Fruit fly (Drosophila melanogaster): ENCODE results near the gene Lectin-galC1.

Gene Lectin-galC1

DNA sequence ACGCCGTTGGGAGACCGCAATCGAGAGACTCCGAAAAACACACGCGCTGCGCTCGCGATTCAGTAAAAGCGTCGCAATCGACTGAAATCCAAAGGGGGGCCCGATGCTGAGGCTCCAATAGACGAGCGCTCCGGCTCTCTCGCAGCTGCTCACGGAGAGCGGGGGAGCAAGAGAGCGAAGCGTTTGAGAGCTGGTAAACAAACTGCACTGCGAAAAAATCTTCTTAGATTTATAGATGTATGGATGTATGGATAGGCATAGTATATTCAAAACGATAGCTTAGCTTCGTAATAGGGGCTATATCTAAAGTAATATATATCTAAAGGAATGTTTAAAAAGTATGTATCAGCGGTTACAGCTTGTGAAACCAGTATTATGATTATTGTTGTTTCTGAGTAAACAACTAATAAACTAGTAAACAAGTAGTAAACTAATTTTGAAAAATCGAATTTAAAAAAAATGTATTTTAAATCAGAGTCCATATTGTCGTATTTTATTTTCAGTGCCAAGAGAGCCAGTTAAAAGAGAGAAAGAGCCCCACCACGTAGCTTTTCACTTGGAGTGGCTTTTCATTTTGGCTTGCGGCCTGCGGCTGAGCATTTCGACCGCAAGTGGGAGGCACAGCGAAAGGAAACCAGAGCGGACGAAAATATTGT is 6.3 kb downstream of the Lectin-galC1 start, which contains the start of the genes Alp12 and CG13085 (continued):
- TF ChIP-seq CG8632 (GFP tag; optimal IDR thresholded peaks at IDR 0.05) (peak; percentile 94), dac (GFP tag; optimal IDR thresholded peaks at IDR 0.05) (peak; percentile 94), Sox102F (GFP tag; optimal IDR thresholded peaks at IDR 0.05) (peak; percentile 92), CG15336 (GFP tag; IDR thresholded peaks at IDR 0.05) (peak; percentile 99), net (GFP tag; optimal IDR thresholded peaks at IDR 0.05) (peak; percentile 97), CG11762 (GFP tag; optimal IDR thresholded peaks at IDR 0.05; ENCODE audit: insufficient read depth) (peak; percentile 92), acj6 (GFP tag; optimal IDR thresholded peaks at IDR 0.05) (peak; percentile 96), CG6163 (GFP tag; IDR thresholded peaks at IDR 0.05) (peak; percentile 95), CG11902 (GFP tag; optimal IDR thresholded peaks at IDR 0.05) (peak; percentile 84), OdsH (GFP tag; optimal IDR thresholded peaks at IDR 0.05) (peak; percentile 97), pdm3 (GFP tag; optimal IDR thresholded peaks at IDR 0.05) (peak; percentile 96), Met (GFP tag; optimal IDR thresholded peaks at IDR 0.05) (peak; percentile 94), CG11294 (GFP tag; IDR thresholded peaks at IDR 0.05) (peak; percentile 97), CG1621 (tag; optimal IDR thresholded peaks at IDR 0.05) (peak; percentile 89), salr (GFP tag; optimal IDR thresholded peaks at IDR 0.05) (peak; percentile 76 to 99), Eip75B (GFP tag; optimal IDR thresholded peaks at IDR 0.05) (peak; percentile 96), CG6276 (GFP tag; optimal IDR thresholded peaks at IDR 0.05) (peak; percentile 99), CG3032 (tag; optimal IDR thresholded peaks at IDR 0.05) (peak; percentile 93), CG34406 (GFP tag; optimal IDR thresholded peaks at IDR 0.05) (peak; percentile 95), CG10669 (GFP tag; optimal IDR thresholded peaks at IDR 0.05) (peak; percentile 92), svp (GFP tag) (peak; percentile 95), CG31627 (GFP tag; optimal IDR thresholded peaks at IDR 0.05) (peak; percentile 93), CG32006 (GFP tag; optimal IDR thresholded peaks at IDR 0.05) (peak; percentile 99)

DNA sequence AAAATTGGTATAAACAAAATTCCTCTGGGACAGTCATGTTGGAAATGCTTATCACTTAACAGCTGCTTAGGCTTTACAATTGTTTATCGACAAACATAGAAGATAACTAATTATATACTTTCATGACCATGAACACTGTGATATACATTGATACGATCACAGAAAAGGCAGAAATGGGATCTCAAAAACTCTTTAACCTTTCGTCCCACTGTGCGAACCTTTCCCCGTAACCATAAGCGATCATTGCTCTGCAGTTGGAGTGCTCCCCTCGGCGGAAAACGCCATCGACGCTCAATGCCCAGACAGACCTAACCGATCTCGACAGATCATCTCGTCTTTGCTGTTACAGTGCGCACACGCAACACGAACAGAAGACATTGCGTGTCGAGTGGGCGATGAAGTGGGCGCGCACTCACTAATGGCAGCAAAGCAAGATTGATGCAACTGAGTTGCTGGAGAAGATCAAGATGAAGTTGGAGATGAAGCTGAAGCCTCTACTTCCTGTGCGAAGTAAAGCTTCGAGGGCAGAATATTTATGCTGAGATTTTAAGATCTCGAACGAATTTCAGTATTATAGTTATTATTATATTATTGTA is 7.2 kb downstream of the Lectin-galC1 start:
- TF ChIP-seq CG6163 (GFP tag; IDR thresholded peaks at IDR 0.05) (0 out of 3 replicates have a peak, but pooled peaks have one; percentile 26), eg (GFP tag; IDR thresholded peaks at IDR 0.05) (peak; percentile 57; the same call in 2 of the 3 replicates), ss (GFP tag; optimal IDR thresholded peaks at IDR 0.05) (peak in 1 of 2 experiments; percentile 88), CG4318 (GFP tag; optimal IDR thresholded peaks at IDR 0.05) (peak; percentile 5), svp (GFP tag) (peak; percentile 32), dsx (GFP tag; optimal IDR thresholded peaks at IDR 0.05; ENCODE audit: poor library complexity, severe bottlenecking) (peak; percentile 17), Gug (GFP tag; IDR thresholded peaks at IDR 0.05) (peak; percentile 28; the same call in 1 of the 2 replicates), Eip78C (GFP tag) (peak; percentile 77), topi (GFP tag; optimal IDR thresholded peaks at IDR 0.05) (peak; percentile 1), CG1621 (tag; optimal IDR thresholded peaks at IDR 0.05) (no peak), Hr4 (GFP tag; optimal IDR thresholded peaks at IDR 0.05) (peak; percentile 3), CG15336 (GFP tag; IDR thresholded peaks at IDR 0.05) (no peak), CG32006 (GFP tag; optimal IDR thresholded peaks at IDR 0.05) (no peak), Sox14 (GFP tag; optimal IDR thresholded peaks at IDR 0.05) (no peak)

DNA sequence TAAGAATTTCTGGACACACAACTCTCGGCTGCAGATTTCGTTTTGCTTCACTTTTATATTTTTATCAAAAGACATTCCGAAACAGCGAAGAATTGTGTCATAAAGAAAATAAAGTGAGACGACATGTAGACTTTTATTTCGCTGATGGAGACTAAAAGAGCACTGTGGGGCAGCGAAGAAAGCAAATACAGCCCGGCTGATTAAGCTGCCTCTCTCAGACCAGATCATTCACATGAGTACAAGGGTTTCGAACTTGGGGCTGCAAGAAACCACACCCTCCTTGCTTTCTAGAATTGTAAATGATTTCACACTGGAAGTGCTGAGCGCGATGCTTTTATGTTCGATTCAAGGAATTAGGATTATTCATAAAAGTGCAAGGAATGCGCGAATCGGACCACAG is 7.9 kb downstream of the Lectin-galC1 start:
- TF ChIP-seq spab (GFP tag; optimal IDR thresholded peaks at IDR 0.05): no peak
- TF ChIP-seq vri (GFP tag; optimal IDR thresholded peaks at IDR 0.05): peak; percentile 44
- peak; percentile 80 for TF ChIP-seq svp (GFP tag)
- TF ChIP-seq CG15336 (GFP tag; IDR thresholded peaks at IDR 0.05): no peak
- TF ChIP-seq lz (GFP tag; optimal IDR thresholded peaks at IDR 0.05): no peak
- TF ChIP-seq CG6163 (GFP tag; IDR thresholded peaks at IDR 0.05): 0 out of 3 replicates have a peak, but pooled peaks have one; percentile 36
- TF ChIP-seq CG9139 (GFP tag; optimal IDR thresholded peaks at IDR 0.05): peak; percentile 1
- TF ChIP-seq ss (GFP tag; optimal IDR thresholded peaks at IDR 0.05): peak in 1 of 2 experiments; percentile 7
- no peak for TF ChIP-seq Eip78C (GFP tag)

All from whole organism, prepupa.